Fruit fly (Drosophila melanogaster): ENCODE data around the gene subdued.

subdued gene

dm6 chr3R:19641498-19642065 is 940 bp downstream of the subdued start (continued):
- TF ChIP-seq lz (GFP tag; optimal IDR thresholded peaks at IDR 0.05) (peak; percentile 71), vri (GFP tag; optimal IDR thresholded peaks at IDR 0.05) (peak; percentile 79), CG31627 (GFP tag; optimal IDR thresholded peaks at IDR 0.05) (peak; percentile 62), topi (GFP tag; optimal IDR thresholded peaks at IDR 0.05) (peak; percentile 77), CG8319 (GFP tag; optimal IDR thresholded peaks at IDR 0.05) (peak; percentile 45), fd59A (GFP tag; optimal IDR thresholded peaks at IDR 0.05) (peak; percentile 46), CG9139 (GFP tag; optimal IDR thresholded peaks at IDR 0.05) (peak; percentile 47), CG6792 (GFP tag; optimal IDR thresholded peaks at IDR 0.05) (peak; percentile 73), Gug (GFP tag; IDR thresholded peaks at IDR 0.05) (peak; percentile 90), Lpt (GFP tag; optimal IDR thresholded peaks at IDR 0.05) (peak; percentile 73), CG15336 (GFP tag; IDR thresholded peaks at IDR 0.05) (peak; percentile 95), CG4318 (GFP tag; optimal IDR thresholded peaks at IDR 0.05) (peak; percentile 68), Ets96B (tag; optimal IDR thresholded peaks at IDR 0.05) (peak; percentile 72), Ets21C (GFP tag; optimal IDR thresholded peaks at IDR 0.05) (peak; percentile 46), Sox102F (GFP tag; optimal IDR thresholded peaks at IDR 0.05) (peak; percentile 73), esn (GFP tag; optimal IDR thresholded peaks at IDR 0.05) (peak; percentile 85), svp (GFP tag) (peak; percentile 86), cyc (GFP tag; optimal IDR thresholded peaks at IDR 0.05) (peak; percentile 71), CG1621 (tag; optimal IDR thresholded peaks at IDR 0.05) (peak; percentile 59), CG6808 (GFP tag; optimal IDR thresholded peaks at IDR 0.05) (peak; percentile 64), achi (GFP tag; optimal IDR thresholded peaks at IDR 0.05) (peak; percentile 76), CG16779 (tag; optimal IDR thresholded peaks at IDR 0.05) (peak; percentile 50), CG10669 (GFP tag; optimal IDR thresholded peaks at IDR 0.05) (peak; percentile 66)

DNA sequence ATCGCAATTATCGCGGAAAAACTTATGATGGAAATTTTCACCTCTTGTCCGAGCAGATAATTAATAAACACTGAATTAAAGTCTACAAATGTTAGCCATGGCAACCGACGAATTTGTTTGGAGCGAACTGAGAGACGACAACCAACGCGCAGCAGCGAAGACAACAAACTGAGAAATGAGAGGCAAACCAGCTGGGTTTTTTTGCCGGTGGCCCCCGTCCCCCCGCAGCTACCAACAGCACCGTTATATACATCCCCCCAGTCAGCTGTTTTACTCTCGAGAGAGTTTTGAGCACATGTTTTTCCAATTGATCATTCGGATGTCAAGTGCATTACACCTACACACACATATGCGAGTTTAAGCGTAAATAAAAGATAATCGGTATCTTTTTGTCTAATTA is 1.5 kb downstream of the subdued start:
- TF ChIP-seq fd85E (GFP tag; optimal IDR thresholded peaks at IDR 0.05) (no peak), Sox15 (GFP tag; optimal IDR thresholded peaks at IDR 0.05) (no peak), CG3919 (GFP tag; optimal IDR thresholded peaks at IDR 0.05) (peak; percentile 29), CG8119 (GFP tag; IDR thresholded peaks at IDR 0.05) (0 out of 3 replicates have a peak, but pooled peaks have one; percentile 12), CG8632 (GFP tag; optimal IDR thresholded peaks at IDR 0.05) (no peak), Eip93F (GFP tag; optimal IDR thresholded peaks at IDR 0.05) (no peak), Hr38 (GFP tag; optimal IDR thresholded peaks at IDR 0.05) (no peak), eg (GFP tag; IDR thresholded peaks at IDR 0.05) (peak; percentile 32; the same call in 1 of the 3 replicates), CG6792 (GFP tag; optimal IDR thresholded peaks at IDR 0.05) (no peak), svp (GFP tag) (peak; percentile 83), Ets96B (tag; optimal IDR thresholded peaks at IDR 0.05) (no peak), CG7368 (GFP tag; optimal IDR thresholded peaks at IDR 0.05) (no peak), CG16779 (tag; optimal IDR thresholded peaks at IDR 0.05) (peak; percentile 23), Lpt (GFP tag; optimal IDR thresholded peaks at IDR 0.05) (no peak), Eip75B (GFP tag; optimal IDR thresholded peaks at IDR 0.05) (no peak), CG6163 (GFP tag; IDR thresholded peaks at IDR 0.05) (peak; percentile 56; the same call in 2 of the 3 replicates), lz (GFP tag; optimal IDR thresholded peaks at IDR 0.05) (no peak), net (GFP tag; optimal IDR thresholded peaks at IDR 0.05) (no peak), Sox102F (GFP tag; optimal IDR thresholded peaks at IDR 0.05) (peak; percentile 16), achi (GFP tag; optimal IDR thresholded peaks at IDR 0.05) (peak; percentile 0), CG9139 (GFP tag; optimal IDR thresholded peaks at IDR 0.05) (peak; percentile 43), cyc (GFP tag; optimal IDR thresholded peaks at IDR 0.05) (no peak), CG6854 (GFP tag; optimal IDR thresholded peaks at IDR 0.05) (peak; percentile 22), acj6 (GFP tag; optimal IDR thresholded peaks at IDR 0.05) (no peak), CG34406 (GFP tag; optimal IDR thresholded peaks at IDR 0.05) (no peak), CG1621 (tag; optimal IDR thresholded peaks at IDR 0.05) (no peak), Eip78C (GFP tag) (peak; percentile 72)

dm6 chr3R:19638004-19638403 is 4.5 kb downstream of the subdued start:
- no peak for TF ChIP-seq Blimp-1 (GFP tag; optimal IDR thresholded peaks at IDR 0.05)
- no peak for TF ChIP-seq CG8319 (GFP tag; optimal IDR thresholded peaks at IDR 0.05)
- TF ChIP-seq CG8632 (GFP tag; optimal IDR thresholded peaks at IDR 0.05) = no peak
- no peak for TF ChIP-seq CG3919 (GFP tag; optimal IDR thresholded peaks at IDR 0.05)
- no peak for TF ChIP-seq cyc (GFP tag; optimal IDR thresholded peaks at IDR 0.05)
- no peak for TF ChIP-seq fd59A (GFP tag; optimal IDR thresholded peaks at IDR 0.05)
- peak; percentile 91 for TF ChIP-seq svp (GFP tag)
- TF ChIP-seq Hr4 (GFP tag; optimal IDR thresholded peaks at IDR 0.05) = no peak
- no peak for TF ChIP-seq fd85E (GFP tag; optimal IDR thresholded peaks at IDR 0.05)

Data from whole organism, prepupa.